Fruit fly (Drosophila melanogaster) whole organism, embryonic: ENCODE measurements around the gene Kat60.

ENCODE experiments used
- B-H2 ChIP-seq: fragments of 200-800 bp; sonication (Bioruptor generic); optimal IDR thresholded peaks from 2 replicates; lab custom pipeline; 2018; ENCODE audit warnings: missing biosample characterization, mild to moderate bottlenecking, missing genetic modification characterization
- Bgb ChIP-seq: fragments of 200-800 bp; sonication (Bioruptor generic); IDR thresholded peaks from 2 replicates; pipeline ENCODE4 v1.3.6; 2022; ENCODE audit warnings: missing biosample characterization, missing genetic modification characterization; ENCODE audit not compliant: partially characterized antibody
- CG11093 ChIP-seq: fragments of 200-800 bp; sonication (Bioruptor generic); IDR thresholded peaks from 3 replicates; pipeline ENCODE4 v1.3.6; 2022; ENCODE audit warnings: missing biosample characterization, missing genetic modification characterization
- CG13624 ChIP-seq: fragments of 200-800 bp; sonication (Bioruptor generic); optimal IDR thresholded peaks from 2 replicates; lab custom pipeline; 2016; ENCODE audit warnings: missing biosample characterization, missing genetic modification characterization
- CG15514 ChIP-seq: fragments of 200-800 bp; sonication (Bioruptor generic); optimal IDR thresholded peaks from 3 replicates; lab custom pipeline; 2017; ENCODE audit warnings: missing biosample characterization, missing genetic modification characterization, mild to moderate bottlenecking, moderate library complexity, missing genetic modification reagents
- CG15696 ChIP-seq: fragments of 200-800 bp; sonication (Bioruptor generic); optimal IDR thresholded peaks from 2 replicates; lab custom pipeline; 2019; ENCODE audit warnings: missing biosample characterization, mild to moderate bottlenecking, missing genetic modification characterization, moderate library complexity
- CG16779 ChIP-seq: fragments of 200-800 bp; sonication (Bioruptor generic); IDR thresholded peaks from 2 replicates; pipeline ENCODE4 v1.3.6; 2022; ENCODE audit warnings: missing biosample characterization, missing genetic modification characterization
- CG16815 ChIP-seq: fragments of 200-800 bp; sonication (Bioruptor generic); optimal IDR thresholded peaks from 3 replicates; lab custom pipeline; 2017; ENCODE audit warnings: missing biosample characterization, mild to moderate bottlenecking, missing genetic modification characterization
- CG17186 ChIP-seq: fragments of 200-800 bp; sonication (Bioruptor generic); optimal IDR thresholded peaks from 3 replicates; lab custom pipeline; 2017; ENCODE audit warnings: missing biosample characterization, missing genetic modification reagents, missing genetic modification characterization
- CG17359 ChIP-seq: fragments of 200-800 bp; sonication (Bioruptor generic); optimal IDR thresholded peaks from 3 replicates; lab custom pipeline; 2018; ENCODE audit warnings: missing biosample characterization, mild to moderate bottlenecking, missing genetic modification characterization, moderate library complexity
- CG17361 ChIP-seq: fragments of 200-800 bp; sonication (Bioruptor generic); IDR thresholded peaks from 3 replicates; pipeline ENCODE4 v1.3.6; 2022; ENCODE audit warnings: missing biosample characterization, missing genetic modification characterization
- CG2199 ChIP-seq: fragments of 200-800 bp; sonication (Bioruptor generic); IDR thresholded peaks from 3 replicates; pipeline ENCODE4 v1.3.6; 2022; ENCODE audit warnings: missing biosample characterization, missing genetic modification characterization
- CG31441 ChIP-seq: fragments of 200-800 bp; sonication (Bioruptor generic); IDR thresholded peaks from 2 replicates; pipeline ENCODE4 v1.3.6; 2022; ENCODE audit warnings: missing biosample characterization, missing genetic modification characterization
- CG32532 ChIP-seq: fragments of 200-800 bp; sonication (Bioruptor generic); IDR thresholded peaks from 2 replicates; pipeline ENCODE4 v1.3.6; 2022; ENCODE audit warnings: missing biosample characterization, missing genetic modification characterization
- CG43689 ChIP-seq: fragments of 200-800 bp; sonication (Bioruptor generic); IDR thresholded peaks from 2 replicates; pipeline ENCODE4 v1.3.6; 2022; ENCODE audit warnings: missing biosample characterization, missing genetic modification characterization
- CG4820 ChIP-seq: fragments of 200-800 bp; sonication (Bioruptor generic); optimal IDR thresholded peaks from 3 replicates; lab custom pipeline; 2016; ENCODE audit warnings: missing biosample characterization, missing genetic modification characterization
- CG8359 ChIP-seq: fragments of 200-800 bp; sonication (Bioruptor generic); optimal IDR thresholded peaks from 2 replicates; lab custom pipeline; 2017; ENCODE audit warnings: missing biosample characterization, mild to moderate bottlenecking, missing genetic modification characterization, borderline replicate concordance
- CoRest ChIP-seq: fragments of 200-800 bp; sonication (Bioruptor generic); optimal IDR thresholded peaks from 3 replicates; lab custom pipeline; 2018; ENCODE audit warnings: missing biosample characterization, mild to moderate bottlenecking, missing genetic modification characterization, moderate library complexity
- Dref ChIP-seq: fragments of 200-800 bp; sonication (Bioruptor generic); IDR thresholded peaks from 2 replicates; pipeline ENCODE4 v1.3.6; 2022; ENCODE audit warnings: missing biosample characterization, missing genetic modification characterization
- HLH54F ChIP-seq: fragments of 200-800 bp; sonication (Bioruptor generic); optimal IDR thresholded peaks from 3 replicates; lab custom pipeline; 2016; ENCODE audit warnings: missing biosample characterization, missing genetic modification characterization
- Hmr ChIP-seq: fragments of 200-800 bp; sonication (Bioruptor generic); optimal IDR thresholded peaks from 3 replicates; lab custom pipeline; 2017; ENCODE audit warnings: mild to moderate bottlenecking, missing biosample characterization, missing genetic modification reagents, missing genetic modification characterization
- MBD-R2 ChIP-seq: fragments of 200-800 bp; sonication (Bioruptor generic); IDR thresholded peaks from 2 replicates; pipeline ENCODE4 v1.3.6; 2022; ENCODE audit warnings: missing biosample characterization, missing genetic modification characterization
- Nf-YC ChIP-seq: fragments of 200-800 bp; optimal IDR thresholded peaks from 3 replicates; lab custom pipeline; 2019; ENCODE audit warnings: missing biosample characterization, mild to moderate bottlenecking, missing genetic modification characterization, moderate library complexity
- Trl ChIP-seq, 3 experiments: fragments of >200 bp in 2 of 3; fragments of 200-800 bp in 1 of 3; sonication (Bioruptor generic) in 1 of 3; optimal IDR thresholded peaks; 2 replicates in 1 of 3; 3 replicates in 2 of 3; lab custom pipeline; 2016 to 2017; ENCODE audit warnings: missing biosample characterization in 1 of 3, missing genetic modification characterization in 1 of 3
- Xbp1 ChIP-seq: fragments of 200-800 bp; sonication (Bioruptor generic); optimal IDR thresholded peaks from 3 replicates; lab custom pipeline; 2016; ENCODE audit warnings: missing biosample characterization, mild to moderate bottlenecking, missing genetic modification characterization
- bsh ChIP-seq, 2 experiments: fragments of 200-800 bp; sonication (Bioruptor generic); optimal IDR thresholded peaks; 2 replicates each; lab custom pipeline; 2017 to 2018; ENCODE audit warnings: mild to moderate bottlenecking in 2 of 2, missing biosample characterization in 2 of 2, missing genetic modification characterization in 2 of 2, moderate library complexity in 1 of 2
- dmrt11E ChIP-seq: fragments of 200-800 bp; sonication (Bioruptor generic); optimal IDR thresholded peaks from 3 replicates; lab custom pipeline; 2018; ENCODE audit warnings: missing biosample characterization, mild to moderate bottlenecking, missing genetic modification characterization, moderate library complexity
- ems ChIP-seq: fragments of 200-800 bp; sonication (Bioruptor generic); optimal IDR thresholded peaks from 3 replicates; lab custom pipeline; 2016; ENCODE audit warnings: missing biosample characterization, missing genetic modification characterization
- ewg ChIP-seq: fragments of 200-800 bp; sonication (Bioruptor generic); optimal IDR thresholded peaks from 3 replicates; lab custom pipeline; 2017; ENCODE audit warnings: mild to moderate bottlenecking, missing biosample characterization, missing genetic modification reagents, missing genetic modification characterization
- fd96Cb ChIP-seq: fragments of 200-800 bp; sonication (Bioruptor generic); optimal IDR thresholded peaks from 2 replicates; lab custom pipeline; 2018; ENCODE audit warnings: missing biosample characterization, mild to moderate bottlenecking, missing genetic modification characterization, moderate library complexity
- her ChIP-seq: fragments of 200-800 bp; sonication (Bioruptor generic); optimal IDR thresholded peaks from 2 replicates; lab custom pipeline; 2016; ENCODE audit warnings: missing biosample characterization, missing genetic modification characterization
- hkb ChIP-seq, 2 experiments: fragments of 200-800 bp in 1 of 2; fragments of >200 bp in 1 of 2; sonication (Bioruptor generic) in 1 of 2; IDR thresholded peaks in 1 of 2; optimal IDR thresholded peaks in 1 of 2; 2 replicates each; pipeline versions ENCODE4 v1.3.6 to Lab custom; 2017 to 2022; ENCODE audit warnings: missing biosample characterization in 1 of 2, missing genetic modification characterization in 1 of 2
- knrl ChIP-seq: fragments of 200-800 bp; sonication (Bioruptor generic); IDR thresholded peaks from 3 replicates; pipeline ENCODE4 v1.3.6; 2022; ENCODE audit warnings: missing biosample characterization, missing genetic modification characterization; ENCODE audit not compliant: partially characterized antibody
- lbe ChIP-seq: fragments of 200-800 bp; sonication (Bioruptor generic); optimal IDR thresholded peaks from 2 replicates; lab custom pipeline; 2016; ENCODE audit warnings: missing biosample characterization, mild to moderate bottlenecking, missing genetic modification characterization
- lola ChIP-seq, 3 experiments: fragments of >200 bp in 2 of 3; fragments of 200-800 bp in 1 of 3; sonication (Bioruptor generic) in 1 of 3; optimal IDR thresholded peaks; 2 replicates each; lab custom pipeline; 2017 to 2019; ENCODE audit warnings: missing biosample characterization in 3 of 3, missing genetic modification characterization in 3 of 3, mild to moderate bottlenecking in 1 of 3, moderate library complexity in 1 of 3
- maf-S ChIP-seq: fragments of 200-800 bp; sonication (Bioruptor generic); optimal IDR thresholded peaks from 2 replicates; lab custom pipeline; 2016; ENCODE audit warnings: missing biosample characterization, missing genetic modification characterization
- otp ChIP-seq: fragments of 200-800 bp; sonication (Bioruptor generic); IDR thresholded peaks from 3 replicates; pipeline ENCODE4, ENCODE4 v1.3.6; 2022; ENCODE audit warnings: missing biosample characterization, missing genetic modification characterization
- peb ChIP-seq: fragments of 200-800 bp; sonication (Bioruptor generic); IDR thresholded peaks from 2 replicates; pipeline ENCODE4 v1.3.6; 2022; ENCODE audit warnings: missing biosample characterization, missing genetic modification characterization
- phol ChIP-seq: fragments of 200-800 bp; sonication (Bioruptor generic); optimal IDR thresholded peaks from 3 replicates; lab custom pipeline; 2018; ENCODE audit warnings: missing biosample characterization, mild to moderate bottlenecking, missing genetic modification characterization, moderate library complexity
- pita ChIP-seq: fragments of 200-800 bp; sonication (Bioruptor generic); optimal IDR thresholded peaks from 2 replicates; lab custom pipeline; 2017; ENCODE audit warnings: missing biosample characterization, mild to moderate bottlenecking, missing genetic modification characterization
- pnt ChIP-seq: fragments of 200-800 bp; sonication (Bioruptor generic); optimal IDR thresholded peaks from 3 replicates; lab custom pipeline; 2016; ENCODE audit warnings: missing biosample characterization, missing genetic modification characterization
- ranshi ChIP-seq: fragments of 200-800 bp; sonication (Bioruptor generic); IDR thresholded peaks from 2 replicates; pipeline ENCODE4 v1.3.6; 2022; ENCODE audit warnings: missing biosample characterization, missing genetic modification characterization
- run ChIP-seq: fragments of 200-800 bp; sonication (Bioruptor generic); optimal IDR thresholded peaks from 3 replicates; lab custom pipeline; 2018; ENCODE audit warnings: missing biosample characterization, mild to moderate bottlenecking, missing genetic modification characterization
- sqz ChIP-seq: fragments of 200-800 bp; sonication (Bioruptor generic); optimal IDR thresholded peaks from 3 replicates; lab custom pipeline; 2018; ENCODE audit warnings: missing biosample characterization, mild to moderate bottlenecking, missing genetic modification characterization
- ssp ChIP-seq: fragments of 200-800 bp; sonication (Bioruptor generic); IDR thresholded peaks from 2 replicates; pipeline ENCODE4 v1.3.6; 2022; ENCODE audit warnings: missing biosample characterization, missing genetic modification characterization
- tap ChIP-seq: fragments of 200-800 bp; optimal IDR thresholded peaks from 3 replicates; lab custom pipeline; 2019; ENCODE audit warnings: missing biosample characterization, mild to moderate bottlenecking, missing genetic modification characterization, moderate library complexity
- tin ChIP-seq: fragments of 200-800 bp; sonication (Bioruptor generic); optimal IDR thresholded peaks from 3 replicates; lab custom pipeline; 2016; ENCODE audit warnings: missing biosample characterization, missing genetic modification characterization
- tup ChIP-seq: fragments of 200-800 bp; sonication (Bioruptor generic); optimal IDR thresholded peaks from 2 replicates; lab custom pipeline; 2016; ENCODE audit warnings: missing biosample characterization, mild to moderate bottlenecking, missing genetic modification characterization, moderate library complexity
- zfh2 ChIP-seq: fragments of 200-800 bp; sonication (Bioruptor generic); optimal IDR thresholded peaks from 2 replicates; lab custom pipeline; 2016; ENCODE audit warnings: missing biosample characterization, missing genetic modification characterization

Kat60 gene

dm6 chr3R:5217278-5217714 is 14.7 kb downstream of the Kat60 start, which contains the start of gene cno (continued):
- TF ChIP-seq CG17361 (0 out of 3 replicates have a peak, but pooled peaks have one; percentile 17), pnt (GFP tag; lab: Kevin White, UChicago) (no peak), CG15696 (tag; lab: Kevin White, UChicago) (peak; percentile 2), fd96Cb (tag; lab: Kevin White, UChicago) (no peak), bsh (GFP tag; optimal IDR thresholded peaks at IDR 0.05; lab: Kevin White, UChicago) (peak; percentile 4 to 19), CG4820 (GFP tag; lab: Kevin White, UChicago) (no peak), tap (no peak), CG11093 (GFP tag; lab: Robert Waterston, UW) (no peak), ranshi (no peak), B-H2 (GFP tag; lab: Kevin White, UChicago) (peak; percentile 26), CG43689 (no peak), HLH54F (GFP tag; lab: Kevin White, UChicago) (no peak), lbe (peak; percentile 24), CG31441 (no peak), CG17186 (GFP tag; lab: Kevin White, UChicago) (no peak), Trl (optimal IDR thresholded peaks at IDR 0.05; lab: Kevin White, UChicago) (no peak), Trl (GFP tag; optimal IDR thresholded peaks at IDR 0.05; lab: Kevin White, UChicago) (no peak), Hmr (GFP tag; lab: Kevin White, UChicago) (peak; percentile 88), run (no peak), knrl (peak; percentile 51; the same call in 1 of the 3 replicates), CG16815 (GFP tag; lab: Kevin White, UChicago) (no peak), CoRest (peak; percentile 51), CG17359 (tag; lab: Kevin White, UChicago) (no peak), CG16779 (GFP tag; lab: Robert Waterston, UW) (no peak), CG8359 (GFP tag; lab: Kevin White, UChicago) (peak; percentile 7), ewg (peak; percentile 80), CG15514 (GFP tag; lab: Kevin White, UChicago) (peak; percentile 72), CG13624 (GFP tag; lab: Kevin White, UChicago) (peak; percentile 44), Dref (GFP tag; lab: Robert Waterston, UW) (peak; percentile 45), dmrt11E (tag; lab: Kevin White, UChicago) (no peak), peb (GFP tag; lab: Robert Waterston, UW) (no peak), maf-S (GFP tag; lab: Kevin White, UChicago) (no peak), lola (GFP tag; optimal IDR thresholded peaks at IDR 0.05; lab: Kevin White, UChicago) (no peak), MBD-R2 (GFP tag; lab: Robert Waterston, UW) (peak; percentile 36; the same call in 1 of the 2 replicates), CG32532 (GFP tag; lab: Robert Waterston, UW) (0 out of 2 replicates have a peak, but pooled peaks have one; percentile 29), Nf-YC (peak; percentile 24), otp (GFP tag; lab: Robert Waterston, UW) (no peak), her (GFP tag; lab: Kevin White, UChicago) (peak; percentile 36), ssp (GFP tag; lab: Robert Waterston, UW) (no peak), Xbp1 (no peak), Bgb (GFP tag; lab: Robert Waterston, UW) (peak; percentile 65; the same call in 1 of the 2 replicates), phol (peak; percentile 67), ems (GFP tag; lab: Kevin White, UChicago) (peak; percentile 28), tin (GFP tag; lab: Kevin White, UChicago) (no peak), hkb (optimal IDR thresholded peaks at IDR 0.05; lab: Kevin White, UChicago) (peak; percentile 56), hkb (GFP tag; IDR thresholded peaks at IDR 0.05; lab: Robert Waterston, UW) (0 out of 2 replicates have a peak, but pooled peaks have one; percentile 12), CG2199 (GFP tag; lab: Robert Waterston, UW) (no peak), tup (no peak), sqz (GFP tag; lab: Kevin White, UChicago) (no peak), pita (peak; percentile 87), zfh2 (GFP tag; lab: Kevin White, UChicago) (no peak)
